Worm (Caenorhabditis elegans) whole organism, L2 larva: ENCODE measurements around the gene pdhk-2.

Experiments used
- C34F6.9 ChIP-seq: fragments of 150-350 bp; optimal IDR thresholded peaks from 2 replicates; lab custom pipeline; 2014; ENCODE audit warnings: missing biosample characterization, missing genetic modification characterization
- F13H6.1 ChIP-seq: sonication (generic microtip); optimal IDR thresholded peaks from 2 replicates; lab custom pipeline; 2016; ENCODE audit warnings: missing genetic modification characterization, missing compliant biosample characterization
- R02D3.7 ChIP-seq: fragments of 150-350 bp; optimal IDR thresholded peaks from 2 replicates; lab custom pipeline; 2014; ENCODE audit warnings: missing biosample characterization, missing genetic modification characterization
- Y55F3AM.14 ChIP-seq: fragments of 200-800 bp; sonication (Bioruptor generic); optimal IDR thresholded peaks from 2 replicates; lab custom pipeline; 2018; ENCODE audit warnings: mild to moderate bottlenecking, missing genetic modification characterization, missing compliant biosample characterization
- ZK546.5 ChIP-seq: sonication (generic microtip); optimal IDR thresholded peaks from 2 replicates; lab custom pipeline; 2017; ENCODE audit warnings: missing biosample characterization, missing genetic modification characterization
- alr-1 ChIP-seq: fragments of 150-350 bp; optimal IDR thresholded peaks from 2 replicates; lab custom pipeline; 2014; ENCODE audit warnings: missing biosample characterization, missing genetic modification characterization
- aly-2 ChIP-seq: fragments of 150-350 bp; optimal IDR thresholded peaks from 2 replicates; lab custom pipeline; 2014; ENCODE audit warnings: missing biosample characterization, missing genetic modification characterization
- ama-1 ChIP-seq: fragments of 150-350 bp; optimal IDR thresholded peaks from 2 replicates; lab custom pipeline; 2018; ENCODE audit warnings: inconsistent platforms
- blmp-1 ChIP-seq: sonication (generic microtip); optimal IDR thresholded peaks from 2 replicates; lab custom pipeline; 2017; ENCODE audit warnings: missing genetic modification characterization, mild to moderate bottlenecking, missing compliant biosample characterization, antibody characterized with exemption, moderate library complexity; ENCODE audit not compliant: insufficient read depth
- ceh-16 ChIP-seq: fragments of 150-350 bp; optimal IDR thresholded peaks from 2 replicates; lab custom pipeline; 2014; ENCODE audit warnings: missing biosample characterization, missing genetic modification characterization
- ceh-82 ChIP-seq: fragments of 150-350 bp; optimal IDR thresholded peaks from 2 replicates; lab custom pipeline; 2014; ENCODE audit warnings: missing biosample characterization, missing genetic modification characterization
- crh-2 ChIP-seq: sonication (generic microtip); optimal IDR thresholded peaks from 2 replicates; lab custom pipeline; 2017; ENCODE audit warnings: missing biosample characterization, missing genetic modification characterization
- dmd-4 ChIP-seq: sonication (generic microtip); optimal IDR thresholded peaks from 2 replicates; lab custom pipeline; 2017; ENCODE audit warnings: missing biosample characterization, missing genetic modification characterization
- elt-1 ChIP-seq: fragments of 150-350 bp; optimal IDR thresholded peaks from 2 replicates; lab custom pipeline; 2014; ENCODE audit warnings: missing biosample characterization, missing genetic modification characterization
- elt-3 ChIP-seq: sonication (generic microtip); optimal IDR thresholded peaks from 2 replicates; lab custom pipeline; 2017; ENCODE audit warnings: missing biosample characterization, missing genetic modification characterization
- fos-1 ChIP-seq: fragments of 150-350 bp; optimal IDR thresholded peaks from 2 replicates; lab custom pipeline; 2014; ENCODE audit warnings: missing biosample characterization, missing genetic modification characterization
- gmeb-1 ChIP-seq: fragments of 150-350 bp; optimal IDR thresholded peaks from 2 replicates; lab custom pipeline; 2014; ENCODE audit warnings: missing biosample characterization, missing genetic modification characterization
- lin-11 ChIP-seq: fragments of 150-350 bp; sonication (generic microtip); optimal IDR thresholded peaks from 2 replicates; lab custom pipeline; 2014; ENCODE audit warnings: missing biosample characterization, missing genetic modification characterization, inconsistent platforms, mixed read lengths
- lin-13 ChIP-seq: fragments of 150-350 bp; optimal IDR thresholded peaks from 2 replicates; lab custom pipeline; 2014; ENCODE audit warnings: missing biosample characterization, missing genetic modification reagents, missing genetic modification characterization
- lin-39 ChIP-seq: fragments of 150-350 bp; optimal IDR thresholded peaks from 2 replicates; lab custom pipeline; 2014; ENCODE audit warnings: missing biosample characterization, missing genetic modification reagents, missing genetic modification characterization
- lsy-2 ChIP-seq, 2 experiments: fragments of 150-350 bp in 1 of 2; sonication (generic microtip) in 1 of 2; optimal IDR thresholded peaks; 2 replicates each; lab custom pipeline; 2014 to 2017; ENCODE audit warnings: missing biosample characterization in 2 of 2, missing genetic modification characterization in 2 of 2
- mab-5 ChIP-seq: fragments of 150-350 bp; optimal IDR thresholded peaks from 2 replicates; lab custom pipeline; 2014; ENCODE audit warnings: missing biosample characterization, missing genetic modification characterization
- mbf-1 ChIP-seq: sonication (generic microtip); optimal IDR thresholded peaks from 2 replicates; lab custom pipeline; 2017; ENCODE audit warnings: missing biosample characterization, missing genetic modification characterization
- mdl-1 ChIP-seq, 2 experiments: fragments of 150-350 bp in 1 of 2; sonication (generic microtip) in 1 of 2; optimal IDR thresholded peaks; 2 replicates each; lab custom pipeline; 2017; ENCODE audit warnings: missing biosample characterization in 2 of 2, missing genetic modification characterization in 2 of 2
- nhr-10 ChIP-seq: sonication (generic microtip); optimal IDR thresholded peaks from 2 replicates; lab custom pipeline; 2017; ENCODE audit warnings: missing biosample characterization, missing genetic modification characterization
- nhr-11 ChIP-seq: fragments of 150-350 bp; optimal IDR thresholded peaks from 2 replicates; lab custom pipeline; 2014; ENCODE audit warnings: missing biosample characterization, missing genetic modification characterization
- nhr-12 ChIP-seq: fragments of 150-350 bp; optimal IDR thresholded peaks from 2 replicates; lab custom pipeline; 2014; ENCODE audit warnings: missing biosample characterization, missing genetic modification characterization
- nhr-129 ChIP-seq: fragments of 150-350 bp; optimal IDR thresholded peaks from 2 replicates; lab custom pipeline; 2014; ENCODE audit warnings: missing biosample characterization, missing genetic modification characterization
- nhr-21 ChIP-seq: fragments of 150-350 bp; optimal IDR thresholded peaks from 2 replicates; lab custom pipeline; 2014; ENCODE audit warnings: missing biosample characterization, missing genetic modification characterization
- nhr-23 ChIP-seq: fragments of 150-350 bp; optimal IDR thresholded peaks from 2 replicates; lab custom pipeline; 2014; ENCODE audit warnings: missing biosample characterization, missing genetic modification reagents, missing genetic modification characterization
- nhr-237 ChIP-seq: fragments of 150-350 bp; optimal IDR thresholded peaks from 2 replicates; lab custom pipeline; 2014; ENCODE audit warnings: missing biosample characterization, missing genetic modification characterization
- nhr-6 ChIP-seq: fragments of 150-350 bp; optimal IDR thresholded peaks from 2 replicates; lab custom pipeline; 2014; ENCODE audit warnings: missing biosample characterization, missing genetic modification characterization
- nhr-77 ChIP-seq: fragments of 150-350 bp; optimal IDR thresholded peaks from 2 replicates; lab custom pipeline; 2014; ENCODE audit warnings: missing biosample characterization, missing genetic modification characterization
- peb-1 ChIP-seq: fragments of 150-350 bp; optimal IDR thresholded peaks from 2 replicates; lab custom pipeline; 2014; ENCODE audit warnings: missing biosample characterization, missing genetic modification characterization
- sem-4 ChIP-seq: fragments of 150-350 bp; optimal IDR thresholded peaks from 2 replicates; lab custom pipeline; 2014; ENCODE audit warnings: missing biosample characterization, missing genetic modification reagents, missing genetic modification characterization
- skn-1 ChIP-seq: sonication (generic microtip); optimal IDR thresholded peaks from 2 replicates; lab custom pipeline; 2017; ENCODE audit warnings: missing biosample characterization, missing genetic modification characterization
- sma-9 ChIP-seq, 2 experiments: fragments of 150-350 bp in 1 of 2; sonication (generic microtip) in 1 of 2; optimal IDR thresholded peaks; 2 replicates each; lab custom pipeline; 2014 to 2016; ENCODE audit warnings: missing genetic modification characterization in 2 of 2, mild to moderate bottlenecking in 1 of 2, missing biosample characterization in 1 of 2, missing compliant biosample characterization in 1 of 2, missing genetic modification reagents in 1 of 2, moderate library complexity in 1 of 2
- snpc-4 ChIP-seq: fragments of 150-350 bp; optimal IDR thresholded peaks from 2 replicates; lab custom pipeline; 2014; ENCODE audit warnings: missing biosample characterization, missing genetic modification characterization
- unc-39 ChIP-seq: fragments of 150-350 bp; optimal IDR thresholded peaks from 2 replicates; lab custom pipeline; 2014; ENCODE audit warnings: missing biosample characterization, missing genetic modification characterization
- unc-55 ChIP-seq: fragments of 150-350 bp; sonication (generic microtip); optimal IDR thresholded peaks from 3 replicates; lab custom pipeline; 2014; ENCODE audit warnings: missing biosample characterization, missing genetic modification reagents, missing genetic modification characterization
- unc-62 ChIP-seq: fragments of 150-350 bp; optimal IDR thresholded peaks from 2 replicates; lab custom pipeline; 2014; ENCODE audit warnings: missing biosample characterization, missing genetic modification reagents, missing genetic modification characterization
- zag-1 ChIP-seq: fragments of 150-350 bp; optimal IDR thresholded peaks from 2 replicates; lab custom pipeline; 2014; ENCODE audit warnings: missing biosample characterization, missing genetic modification characterization
- ztf-1 ChIP-seq: fragments of 200-800 bp; sonication (Bioruptor generic); conservative IDR thresholded peaks from 2 replicates; pipeline ENCODE4 v1.3.6; 2022; ENCODE audit warnings: missing genetic modification characterization, missing compliant biosample characterization
- ztf-11 ChIP-seq: sonication (generic microtip); optimal IDR thresholded peaks from 2 replicates; lab custom pipeline; 2017; ENCODE audit warnings: missing biosample characterization, missing genetic modification characterization
- ztf-4 ChIP-seq: fragments of 150-350 bp; optimal IDR thresholded peaks from 2 replicates; lab custom pipeline; 2014; ENCODE audit warnings: missing biosample characterization, missing genetic modification characterization

Gene pdhk-2

ce11 chrIII:8754682-8755081 is 13.5 kb upstream of the pdhk-2 start, which contains the start of gene tomm-70:
TSS of gene tomm-70 (minus strand) at chrIII:8754750.
- TF ChIP-seq gmeb-1 = peak; percentile 9
- TF ChIP-seq nhr-6 (tag; lab: Kevin White, UChicago) = no peak
- TF ChIP-seq C34F6.9 = peak; percentile 36
- peak in 1 of 2 experiments; percentile 25 for TF ChIP-seq lsy-2 (tag; optimal IDR thresholded peaks at IDR 0.05; lab: Kevin White, UChicago)
- no peak for TF ChIP-seq ztf-11 (tag; lab: Kevin White, UChicago)
- TF ChIP-seq R02D3.7 (tag; lab: Kevin White, UChicago) = peak; percentile 34
- no peak for TF ChIP-seq lin-13
- TF ChIP-seq unc-55 = peak; percentile 31
- TF ChIP-seq nhr-129 (tag; lab: Kevin White, UChicago) = peak; percentile 30
- TF ChIP-seq nhr-12 (tag; lab: Kevin White, UChicago) = no peak
- TF ChIP-seq zag-1 = no peak
- TF ChIP-seq nhr-77 (tag; lab: Kevin White, UChicago) = no peak
- TF ChIP-seq ceh-82 (tag; lab: Kevin White, UChicago) = no peak
- TF ChIP-seq crh-2 (tag; lab: Kevin White, UChicago) = no peak
- TF ChIP-seq, all 48 proteins: peak for 6

DNA sequence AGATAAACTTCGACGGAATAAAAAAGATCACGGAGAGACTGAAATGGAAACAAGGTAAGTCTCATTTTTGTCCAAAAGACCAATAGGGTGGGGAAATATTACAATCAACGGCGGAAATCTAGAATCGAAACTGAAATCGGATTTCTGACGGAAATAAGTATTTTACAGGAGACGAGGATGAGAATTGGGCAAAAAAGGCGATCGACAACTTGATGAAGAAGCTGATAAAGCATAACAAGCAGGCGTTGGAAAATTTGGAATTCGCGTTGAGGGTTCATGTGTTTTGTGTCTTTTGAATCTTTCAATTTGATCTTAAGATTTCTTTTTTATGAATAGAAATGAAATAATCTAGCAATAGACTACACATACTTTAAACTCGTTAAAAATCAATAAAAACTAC is 9.4 kb upstream of the pdhk-2 start, which contains the start of gene ugtp-1:
Gene ugtp-1, minus strand, starts transcription at position 101 of the 400 bp plus-strand sequence.
- TF ChIP-seq ceh-82 (tag; lab: Kevin White, UChicago) = no peak
- no peak for TF ChIP-seq unc-39 (tag; lab: Kevin White, UChicago)
- no peak for TF ChIP-seq mdl-1 (tag; optimal IDR thresholded peaks at IDR 0.05; lab: Kevin White, UChicago)
- TF ChIP-seq mbf-1 (tag; lab: Kevin White, UChicago) = no peak
- no peak for TF ChIP-seq nhr-6 (tag; lab: Kevin White, UChicago)
- TF ChIP-seq nhr-237 (tag; lab: Kevin White, UChicago) = no peak
- no peak for TF ChIP-seq nhr-11
- TF ChIP-seq ama-1 = no peak
- no peak for TF ChIP-seq ZK546.5
- no peak for TF ChIP-seq lsy-2 (tag; optimal IDR thresholded peaks at IDR 0.05; lab: Kevin White, UChicago)
- no peak for TF ChIP-seq elt-3 (tag; lab: Kevin White, UChicago)
- no peak for TF ChIP-seq aly-2
- TF ChIP-seq ztf-1 = no peak
- TF ChIP-seq lin-39 (tag; lab: Kevin White, UChicago) = no peak
- no peak for TF ChIP-seq F13H6.1 (tag; lab: Kevin White, UChicago)
- no peak for TF ChIP-seq nhr-77 (tag; lab: Kevin White, UChicago)
- TF ChIP-seq nhr-23 (tag; lab: Kevin White, UChicago) = no peak
- no peak for TF ChIP-seq dmd-4 (tag; lab: Kevin White, UChicago)

DNA sequence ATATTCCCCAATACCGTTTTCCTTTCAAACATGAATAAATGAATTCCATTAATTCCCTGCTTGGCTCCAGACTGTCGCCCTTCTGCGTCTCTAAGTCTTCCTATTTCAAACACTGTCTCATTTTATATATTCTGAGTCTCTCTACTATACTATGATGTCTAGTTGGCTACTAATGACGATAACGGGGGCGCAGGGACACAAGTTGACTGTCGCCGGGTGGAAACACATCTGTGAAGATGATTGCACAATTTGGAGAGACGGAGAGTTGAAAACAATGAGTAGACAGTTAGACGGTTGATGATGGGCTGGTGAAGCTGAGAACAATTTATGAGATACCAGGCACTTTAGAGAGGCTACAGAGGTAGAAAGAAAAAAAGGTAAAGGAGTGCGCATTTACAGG is 8.3 kb upstream of the pdhk-2 start, which contains the start of gene sma-2:
Gene sma-2, plus strand, starts transcription at position 194 of the 400 bp plus-strand sequence.
- TF ChIP-seq mab-5 (tag; lab: Kevin White, UChicago) = no peak
- TF ChIP-seq ztf-11 (tag; lab: Kevin White, UChicago) = no peak
- no peak for TF ChIP-seq zag-1
- no peak for TF ChIP-seq nhr-237 (tag; lab: Kevin White, UChicago)
- TF ChIP-seq peb-1 (tag; lab: Kevin White, UChicago) = no peak
- no peak for TF ChIP-seq elt-3 (tag; lab: Kevin White, UChicago)
- TF ChIP-seq ceh-16 (tag; lab: Kevin White, UChicago) = no peak
- TF ChIP-seq unc-55 = no peak
- no peak for TF ChIP-seq nhr-23 (tag; lab: Kevin White, UChicago)
- TF ChIP-seq R02D3.7 (tag; lab: Kevin White, UChicago) = no peak
- TF ChIP-seq nhr-10 = no peak
- no peak for TF ChIP-seq sem-4 (tag; lab: Kevin White, UChicago)
- TF ChIP-seq mbf-1 (tag; lab: Kevin White, UChicago) = no peak
- peak in 1 of 2 experiments; percentile 16 for TF ChIP-seq mdl-1 (tag; optimal IDR thresholded peaks at IDR 0.05; lab: Kevin White, UChicago)
- no peak for TF ChIP-seq unc-39 (tag; lab: Kevin White, UChicago)
- no peak for TF ChIP-seq ztf-1
- no peak for TF ChIP-seq lin-13
- no peak for TF ChIP-seq elt-1 (tag; lab: Kevin White, UChicago)
- TF ChIP-seq alr-1 (tag; lab: Kevin White, UChicago) = no peak
- no peak for TF ChIP-seq ztf-4 (tag; lab: Kevin White, UChicago)
- TF ChIP-seq nhr-6 (tag; lab: Kevin White, UChicago) = no peak
- TF ChIP-seq dmd-4 (tag; lab: Kevin White, UChicago) = no peak
- no peak for TF ChIP-seq aly-2
- no peak for TF ChIP-seq Y55F3AM.14 (GFP tag; lab: Kevin White, UChicago)
- TF ChIP-seq nhr-21 (tag; lab: Kevin White, UChicago) = peak; percentile 52
- TF ChIP-seq gmeb-1 = peak; percentile 72
- TF ChIP-seq snpc-4 (tag; lab: Kevin White, UChicago) = no peak
- TF ChIP-seq unc-62 (GFP tag; lab: Kevin White, UChicago) = no peak
- TF ChIP-seq ceh-82 (tag; lab: Kevin White, UChicago) = no peak
- no peak for TF ChIP-seq lin-39 (tag; lab: Kevin White, UChicago)
- no peak for TF ChIP-seq blmp-1
- peak; percentile 98 for TF ChIP-seq fos-1 (tag; lab: Kevin White, UChicago)
- TF ChIP-seq ZK546.5 = no peak
- TF ChIP-seq skn-1 (tag; lab: Kevin White, UChicago) = no peak
- no peak for TF ChIP-seq nhr-12 (tag; lab: Kevin White, UChicago)
- TF ChIP-seq lin-11 = no peak
- peak; percentile 85 for TF ChIP-seq crh-2 (tag; lab: Kevin White, UChicago)
- peak; percentile 91 for TF ChIP-seq sma-9 (GFP tag; optimal IDR thresholded peaks at IDR 0.05; lab: Kevin White, UChicago)
- no peak for TF ChIP-seq sma-9 (tag; optimal IDR thresholded peaks at IDR 0.05; lab: Kevin White, UChicago)
- TF ChIP-seq lsy-2 (tag; optimal IDR thresholded peaks at IDR 0.05; lab: Kevin White, UChicago) = peak in 1 of 2 experiments; percentile 45
- TF ChIP-seq ama-1 = no peak
- peak; percentile 29 for TF ChIP-seq C34F6.9
- TF ChIP-seq nhr-77 (tag; lab: Kevin White, UChicago) = no peak
- no peak for TF ChIP-seq nhr-11
- peak; percentile 88 for TF ChIP-seq F13H6.1 (tag; lab: Kevin White, UChicago)
